Worm (Caenorhabditis elegans): Measurements from ENCODE around the gene cyp-13A1.
"Not testable (repeated sequence)": the region's sequence is repeated elsewhere in the genome, so short reads cannot be mapped to it uniquely, and the experiment has no call there.

DNA sequence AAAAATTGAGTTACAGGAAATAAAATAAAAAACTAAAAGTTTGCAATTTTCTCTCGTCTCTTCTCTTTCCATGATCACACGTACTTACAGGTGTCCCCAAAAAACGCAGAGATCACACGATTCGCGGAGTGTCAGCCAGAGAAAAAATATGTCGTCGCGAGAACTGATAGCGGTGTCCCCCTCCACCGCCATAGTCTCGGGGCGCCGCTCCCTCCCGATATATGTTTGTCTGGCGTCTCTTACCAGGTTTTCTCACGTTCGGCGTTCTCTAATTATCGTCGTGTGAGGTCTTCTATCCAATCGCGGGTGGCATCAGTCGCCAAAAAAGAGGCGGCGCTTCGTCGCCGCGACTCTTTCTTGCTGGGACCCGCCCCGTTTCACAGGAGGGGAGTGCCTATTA, 50.0 kb downstream of the cyp-13A1 start, which contains the start of gene mab-3:
- TF ChIP-seq nhr-237 (tag; optimal IDR thresholded peaks at IDR 0.05); unc-62 (GFP tag; optimal IDR thresholded peaks at IDR 0.05); ham-2 (GFP tag; optimal IDR thresholded peaks at IDR 0.05); ces-1 (GFP tag; optimal IDR thresholded peaks at IDR 0.05); pha-4 (tag; optimal IDR thresholded peaks at IDR 0.05); snpc-4 (tag; optimal IDR thresholded peaks at IDR 0.05): not testable (repeated sequence)

Data from whole organism, mixed stage, embryonic.